Fruit fly (Drosophila melanogaster) whole organism, embryonic: Measurements from ENCODE around the gene mus302.

Experiments
- CG11723 ChIP-seq: fragments of 200-800 bp; sonication (Bioruptor generic); optimal IDR thresholded peaks from 2 replicates; lab custom pipeline; 2017; ENCODE audit warnings: missing biosample characterization, mild to moderate bottlenecking, missing genetic modification characterization
- CG12071 ChIP-seq: fragments of 200-800 bp; sonication (Bioruptor generic); optimal IDR thresholded peaks from 3 replicates; lab custom pipeline; 2018; ENCODE audit warnings: missing biosample characterization, mild to moderate bottlenecking, missing genetic modification characterization
- CG12659 ChIP-seq: fragments of 200-800 bp; sonication (Bioruptor generic); optimal IDR thresholded peaks from 3 replicates; lab custom pipeline; 2017; ENCODE audit warnings: mild to moderate bottlenecking, missing biosample characterization, missing genetic modification reagents, missing genetic modification characterization
- CG12744 ChIP-seq: fragments of 200-800 bp; sonication (Bioruptor generic); optimal IDR thresholded peaks from 2 replicates; lab custom pipeline; 2016; ENCODE audit warnings: missing biosample characterization, missing genetic modification characterization
- CG14014 ChIP-seq: fragments of 200-800 bp; sonication (Bioruptor generic); IDR thresholded peaks from 2 replicates; pipeline ENCODE4 v1.3.6; 2022; ENCODE audit warnings: missing biosample characterization, missing genetic modification characterization
- CG14050 ChIP-seq: fragments of 200-800 bp; sonication (Bioruptor generic); IDR thresholded peaks from 3 replicates; pipeline ENCODE4 v1.3.6; 2022; ENCODE audit warnings: missing biosample characterization, missing genetic modification characterization
- CG14710 ChIP-seq: fragments of 200-800 bp; sonication (Bioruptor generic); optimal IDR thresholded peaks from 3 replicates; lab custom pipeline; 2019; ENCODE audit warnings: missing biosample characterization, mild to moderate bottlenecking, missing genetic modification characterization, moderate library complexity
- CG18476 ChIP-seq: fragments of 200-800 bp; sonication (Bioruptor generic); optimal IDR thresholded peaks from 2 replicates; lab custom pipeline; 2016; ENCODE audit warnings: missing biosample characterization, mild to moderate bottlenecking, missing genetic modification characterization
- CG2129 ChIP-seq: fragments of 200-800 bp; sonication (Bioruptor generic); IDR thresholded peaks from 2 replicates; pipeline ENCODE4 v1.3.6; 2022; ENCODE audit warnings: missing biosample characterization, missing genetic modification characterization; ENCODE audit not compliant: partially characterized antibody
- CG2199 ChIP-seq: fragments of 200-800 bp; sonication (Bioruptor generic); IDR thresholded peaks from 3 replicates; pipeline ENCODE4 v1.3.6; 2022; ENCODE audit warnings: missing biosample characterization, missing genetic modification characterization
- CG2875 ChIP-seq: fragments of 200-800 bp; sonication (Bioruptor generic); optimal IDR thresholded peaks from 2 replicates; lab custom pipeline; 2017; ENCODE audit warnings: missing biosample characterization, mild to moderate bottlenecking, missing genetic modification characterization, missing genetic modification reagents
- CG3726 ChIP-seq: fragments of 200-800 bp; sonication (Bioruptor generic); IDR thresholded peaks from 3 replicates; pipeline ENCODE4, ENCODE4 v1.3.6; 2022; ENCODE audit warnings: missing biosample characterization, missing genetic modification characterization
- CG42726 ChIP-seq: fragments of 200-800 bp; sonication (Bioruptor generic); IDR thresholded peaks from 2 replicates; pipeline ENCODE4 v1.3.6; 2022; ENCODE audit warnings: missing biosample characterization, missing genetic modification characterization; ENCODE audit not compliant: partially characterized antibody
- CG7745 ChIP-seq: fragments of 200-800 bp; sonication (Bioruptor generic); optimal IDR thresholded peaks from 2 replicates; lab custom pipeline; 2018; ENCODE audit warnings: missing biosample characterization, mild to moderate bottlenecking, missing genetic modification characterization, moderate library complexity
- CG8478 ChIP-seq: fragments of >200 bp; optimal IDR thresholded peaks from 2 replicates; lab custom pipeline; 2018
- CG9215 ChIP-seq: fragments of 200-800 bp; sonication (Bioruptor generic); IDR thresholded peaks from 2 replicates; pipeline ENCODE4 v1.3.6; 2022; ENCODE audit warnings: missing biosample characterization, missing genetic modification characterization
- D19A ChIP-seq: fragments of 200-800 bp; optimal IDR thresholded peaks from 3 replicates; lab custom pipeline; 2019; ENCODE audit warnings: missing biosample characterization, mild to moderate bottlenecking, missing genetic modification characterization, moderate library complexity
- Dbx ChIP-seq: fragments of 200-800 bp; sonication (Bioruptor generic); IDR thresholded peaks from 3 replicates; pipeline ENCODE4 v1.3.6; 2022; ENCODE audit warnings: missing biosample characterization, missing genetic modification characterization
- Dip3 ChIP-seq: fragments of 200-800 bp; sonication (Bioruptor generic); optimal IDR thresholded peaks from 3 replicates; lab custom pipeline; 2016; ENCODE audit warnings: missing biosample characterization, missing genetic modification characterization
- Doc2 ChIP-seq: fragments of 200-800 bp; sonication (Bioruptor generic); IDR thresholded peaks from 2 replicates; pipeline ENCODE4 v1.3.6; 2022; ENCODE audit warnings: missing biosample characterization, missing genetic modification characterization
- Elba2 ChIP-seq: fragments of 200-800 bp; sonication (Bioruptor generic); optimal IDR thresholded peaks from 3 replicates; lab custom pipeline; 2016; ENCODE audit warnings: missing biosample characterization, missing genetic modification characterization
- MTF-1 ChIP-seq: fragments of 200-800 bp; sonication (Bioruptor generic); optimal IDR thresholded peaks from 2 replicates; lab custom pipeline; 2018; ENCODE audit warnings: missing biosample characterization, mild to moderate bottlenecking, missing genetic modification characterization, borderline replicate concordance
- Optix ChIP-seq: fragments of 200-800 bp; sonication (Bioruptor generic); IDR thresholded peaks from 3 replicates; pipeline ENCODE4 v1.3.6; 2022; ENCODE audit warnings: missing biosample characterization, missing genetic modification characterization
- PHDP ChIP-seq: fragments of 200-800 bp; sonication (Bioruptor generic); optimal IDR thresholded peaks from 3 replicates; lab custom pipeline; 2018; ENCODE audit warnings: missing biosample characterization, mild to moderate bottlenecking, missing genetic modification characterization, moderate library complexity
- Sox102F ChIP-seq: fragments of 200-800 bp; sonication (Bioruptor generic); optimal IDR thresholded peaks from 2 replicates; lab custom pipeline; 2018; ENCODE audit warnings: missing biosample characterization, mild to moderate bottlenecking, missing genetic modification characterization, moderate library complexity
- Ssrp ChIP-seq: fragments of 200-800 bp; sonication (Bioruptor generic); optimal IDR thresholded peaks from 2 replicates; lab custom pipeline; 2018; ENCODE audit warnings: missing biosample characterization, mild to moderate bottlenecking, missing genetic modification characterization, moderate library complexity
- al ChIP-seq: fragments of 200-800 bp; sonication (Bioruptor generic); IDR thresholded peaks from 2 replicates; pipeline ENCODE4 v1.3.6; 2022; ENCODE audit warnings: missing biosample characterization, missing genetic modification characterization
- ash1 ChIP-seq: fragments of 200-800 bp; sonication (Bioruptor generic); optimal IDR thresholded peaks from 2 replicates; lab custom pipeline; 2018; ENCODE audit warnings: missing biosample characterization, mild to moderate bottlenecking, missing genetic modification characterization
- az2 ChIP-seq: fragments of 200-800 bp; sonication (Bioruptor generic); optimal IDR thresholded peaks from 3 replicates; lab custom pipeline; 2016; ENCODE audit warnings: missing biosample characterization, missing genetic modification characterization
- br ChIP-seq: fragments of >200 bp; optimal IDR thresholded peaks from 2 replicates; lab custom pipeline; 2017
- cato ChIP-seq: fragments of 200-800 bp; sonication (Bioruptor generic); optimal IDR thresholded peaks from 2 replicates; lab custom pipeline; 2016; ENCODE audit warnings: missing biosample characterization, missing genetic modification characterization, borderline replicate concordance
- cg ChIP-seq: fragments of 200-800 bp; sonication (Bioruptor generic); optimal IDR thresholded peaks from 3 replicates; lab custom pipeline; 2019; ENCODE audit warnings: missing biosample characterization, mild to moderate bottlenecking, missing genetic modification characterization, moderate library complexity
- crp ChIP-seq, 2 experiments: fragments of 200-800 bp; sonication (Bioruptor generic); optimal IDR thresholded peaks; 2 replicates in 1 of 2; 3 replicates in 1 of 2; lab custom pipeline; 2017; ENCODE audit warnings: missing biosample characterization in 2 of 2, missing genetic modification characterization in 2 of 2, mild to moderate bottlenecking in 1 of 2, moderate library complexity in 1 of 2
- gcm ChIP-seq: fragments of 200-800 bp; sonication (Bioruptor generic); optimal IDR thresholded peaks from 2 replicates; lab custom pipeline; 2019; ENCODE audit warnings: missing biosample characterization, mild to moderate bottlenecking, missing genetic modification characterization, moderate library complexity
- gt ChIP-seq: fragments of 200-800 bp; sonication (Bioruptor generic); IDR thresholded peaks from 2 replicates; pipeline ENCODE4 v1.3.6; 2022; ENCODE audit warnings: missing biosample characterization, missing genetic modification characterization
- hb ChIP-seq: fragments of 200-800 bp; sonication (Bioruptor generic); IDR thresholded peaks from 3 replicates; pipeline ENCODE4 v1.3.6; 2022; ENCODE audit warnings: missing biosample characterization, missing genetic modification characterization; ENCODE audit not compliant: partially characterized antibody
- insv ChIP-seq, 2 experiments: fragments of 200-800 bp; sonication (Bioruptor generic); optimal IDR thresholded peaks; 3 replicates each; lab custom pipeline; 2016 to 2018; ENCODE audit warnings: missing biosample characterization in 2 of 2, missing genetic modification characterization in 2 of 2
- kah ChIP-seq: fragments of 200-800 bp; sonication (Bioruptor generic); optimal IDR thresholded peaks from 2 replicates; lab custom pipeline; 2018; ENCODE audit warnings: missing biosample characterization, mild to moderate bottlenecking, missing genetic modification characterization
- luna ChIP-seq: fragments of 200-800 bp; sonication (Bioruptor generic); optimal IDR thresholded peaks from 2 replicates; lab custom pipeline; 2016; ENCODE audit warnings: missing biosample characterization, missing genetic modification characterization
- mirr ChIP-seq: fragments of 200-800 bp; sonication (Bioruptor generic); optimal IDR thresholded peaks from 3 replicates; lab custom pipeline; 2018; ENCODE audit warnings: missing biosample characterization, mild to moderate bottlenecking, missing genetic modification characterization
- nau ChIP-seq: fragments of 200-800 bp; sonication (Bioruptor generic); optimal IDR thresholded peaks from 3 replicates; lab custom pipeline; 2017; ENCODE audit warnings: missing biosample characterization, mild to moderate bottlenecking, missing genetic modification characterization, missing genetic modification reagents
- onecut ChIP-seq: fragments of 200-800 bp; sonication (Bioruptor generic); IDR thresholded peaks from 2 replicates; pipeline ENCODE4 v1.3.6; 2022; ENCODE audit warnings: missing biosample characterization, missing genetic modification characterization
- phol ChIP-seq: fragments of 200-800 bp; sonication (Bioruptor generic); optimal IDR thresholded peaks from 3 replicates; lab custom pipeline; 2018; ENCODE audit warnings: missing biosample characterization, mild to moderate bottlenecking, missing genetic modification characterization, moderate library complexity
- pnt ChIP-seq: fragments of 200-800 bp; sonication (Bioruptor generic); optimal IDR thresholded peaks from 3 replicates; lab custom pipeline; 2016; ENCODE audit warnings: missing biosample characterization, missing genetic modification characterization
- psq ChIP-seq: fragments of 200-800 bp; sonication (Bioruptor generic); optimal IDR thresholded peaks from 2 replicates; lab custom pipeline; 2017; ENCODE audit warnings: missing biosample characterization, missing genetic modification characterization
- run ChIP-seq: fragments of 200-800 bp; sonication (Bioruptor generic); optimal IDR thresholded peaks from 3 replicates; lab custom pipeline; 2018; ENCODE audit warnings: missing biosample characterization, mild to moderate bottlenecking, missing genetic modification characterization
- sim ChIP-seq: fragments of 200-800 bp; sonication (Bioruptor generic); IDR thresholded peaks from 2 replicates; pipeline ENCODE4 v1.3.6; 2022; ENCODE audit warnings: missing biosample characterization, missing genetic modification characterization
- unc-4 ChIP-seq: fragments of 200-800 bp; sonication (Bioruptor generic); IDR thresholded peaks from 2 replicates; pipeline ENCODE4 v1.3.6; 2022; ENCODE audit warnings: missing biosample characterization, missing genetic modification characterization; ENCODE audit not compliant: partially characterized antibody
- vfl ChIP-seq: fragments of 200-800 bp; sonication (Bioruptor generic); optimal IDR thresholded peaks from 2 replicates; lab custom pipeline; 2016; ENCODE audit warnings: missing biosample characterization, missing genetic modification characterization
- zen ChIP-seq: fragments of 200-800 bp; sonication (Bioruptor generic); optimal IDR thresholded peaks from 3 replicates; lab custom pipeline; 2018; ENCODE audit warnings: missing biosample characterization, mild to moderate bottlenecking, missing genetic modification characterization, moderate library complexity

The mus302 gene

dm6 chr3L:16782218-16782763 is 2.8 kb upstream of the mus302 start (continued):
- peak; percentile 37 for TF ChIP-seq gcm (GFP tag; lab: Kevin White, UChicago)
- TF ChIP-seq CG2129 (GFP tag; lab: Robert Waterston, UW) = no peak
- TF ChIP-seq D19A = no peak
- TF ChIP-seq CG12071 (GFP tag; lab: Kevin White, UChicago) = peak; percentile 55
- peak; percentile 60 for TF ChIP-seq zen
- peak; percentile 35; the same call in 1 of the 3 replicates for TF ChIP-seq CG14050 (GFP tag; lab: Robert Waterston, UW)
- no peak for TF ChIP-seq cg (GFP tag; lab: Kevin White, UChicago)
- TF ChIP-seq az2 (GFP tag; lab: Kevin White, UChicago) = peak; percentile 70
- TF ChIP-seq CG14014 = peak; percentile 54; the same call in 1 of the 2 replicates
- no peak for TF ChIP-seq CG7745 (tag; lab: Kevin White, UChicago)
- no peak for TF ChIP-seq CG2199 (GFP tag; lab: Robert Waterston, UW)
- TF ChIP-seq Sox102F (GFP tag; lab: Kevin White, UChicago) = peak; percentile 83
- no peak for TF ChIP-seq unc-4 (GFP tag; lab: Robert Waterston, UW)
- TF ChIP-seq CG8478 (lab: Kevin White, UChicago) = no peak
- TF ChIP-seq Optix = no peak; the same call in 2 of the 3 replicates
- no peak for TF ChIP-seq hb (GFP tag; lab: Robert Waterston, UW)
- peak; percentile 47 for TF ChIP-seq pnt
- no peak for TF ChIP-seq br (lab: Kevin White, UChicago)
- peak; percentile 59 for TF ChIP-seq CG14710 (tag; lab: Kevin White, UChicago)
- TF ChIP-seq nau (GFP tag; lab: Kevin White, UChicago) = no peak
- peak; percentile 23 for TF ChIP-seq cato (GFP tag; lab: Kevin White, UChicago)
- peak; percentile 54 for TF ChIP-seq CG18476 (GFP tag; lab: Kevin White, UChicago)
- TF ChIP-seq CG12744 (GFP tag; lab: Kevin White, UChicago) = peak; percentile 46
- peak; percentile 35 for TF ChIP-seq Dip3
- TF ChIP-seq kah (GFP tag; lab: Kevin White, UChicago) = peak; percentile 14
- peak; percentile 19; the same call in 1 of the 2 replicates for TF ChIP-seq CG9215
- peak; percentile 37 for TF ChIP-seq CG12659 (GFP tag; lab: Kevin White, UChicago)
- TF ChIP-seq al (GFP tag; lab: Robert Waterston, UW) = 0 out of 2 replicates have a peak, but pooled peaks have one; percentile 26
- peak; percentile 33 for TF ChIP-seq MTF-1 (GFP tag; lab: Kevin White, UChicago)
- TF ChIP-seq Doc2 (GFP tag; lab: Robert Waterston, UW) = no peak
- no peak for TF ChIP-seq CG11723
- TF ChIP-seq Ssrp (tag; lab: Kevin White, UChicago) = peak; percentile 77
- no peak for TF ChIP-seq Elba2 (GFP tag; lab: Kevin White, UChicago)
- no peak for TF ChIP-seq gt (GFP tag; lab: Robert Waterston, UW)
- no peak for TF ChIP-seq ash1 (GFP tag; lab: Kevin White, UChicago)
- no peak for TF ChIP-seq mirr
- TF ChIP-seq CG2875 = peak; percentile 68
- peak; percentile 68; the same call in 2 of the 3 replicates for TF ChIP-seq Dbx (GFP tag; lab: Robert Waterston, UW)
- TF ChIP-seq onecut (GFP tag; lab: Robert Waterston, UW) = peak; percentile 39; the same call in 1 of the 2 replicates
- peak; percentile 63 for TF ChIP-seq run (tag; lab: Kevin White, UChicago)
- peak; percentile 21; the same call in 1 of the 2 replicates for TF ChIP-seq sim (GFP tag; lab: Robert Waterston, UW)
- no peak for TF ChIP-seq vfl (GFP tag; lab: Kevin White, UChicago)
- no peak for TF ChIP-seq CG42726 (GFP tag; lab: Robert Waterston, UW)
- TF ChIP-seq CG3726 = no peak
- TF ChIP-seq luna = no peak
- no peak for TF ChIP-seq psq
- peak in 1 of 2 experiments; percentile 12 for TF ChIP-seq crp (GFP tag; optimal IDR thresholded peaks at IDR 0.05; lab: Kevin White, UChicago)
- TF ChIP-seq PHDP (tag; lab: Kevin White, UChicago) = no peak
- peak; percentile 83 for TF ChIP-seq phol (tag; lab: Kevin White, UChicago)
- no peak for TF ChIP-seq insv (GFP tag; optimal IDR thresholded peaks at IDR 0.05; lab: Kevin White, UChicago)
